Worm (Caenorhabditis elegans): ENCODE measurements around the gene Y49E10.25.

Y49E10.25 gene

ce11 chrIII:12491984-12492383 is at the start of gene Y49E10.25:
Y49E10.25 (minus strand) TSS chrIII:12492084.
- TF ChIP-seq egl-27 (tag; optimal IDR thresholded peaks at IDR 0.05) (no peak), dmd-4 (tag; optimal IDR thresholded peaks at IDR 0.05) (no peak), aly-2 (tag; optimal IDR thresholded peaks at IDR 0.05) (no peak), crh-2 (tag; optimal IDR thresholded peaks at IDR 0.05) (no peak), ceh-82 (tag; optimal IDR thresholded peaks at IDR 0.05) (no peak), ama-1 (optimal IDR thresholded peaks at IDR 0.05) (no peak), C34F6.9 (tag; optimal IDR thresholded peaks at IDR 0.05) (no peak), sma-9 (GFP tag; optimal IDR thresholded peaks at IDR 0.05) (no peak), sma-9 (tag; optimal IDR thresholded peaks at IDR 0.05) (no peak), ZK546.5 (tag; optimal IDR thresholded peaks at IDR 0.05) (no peak), fos-1 (tag; optimal IDR thresholded peaks at IDR 0.05) (no peak), unc-55 (GFP tag; optimal IDR thresholded peaks at IDR 0.05) (no peak), elt-3 (tag; optimal IDR thresholded peaks at IDR 0.05) (no peak)

ce11 chrIII:12540411-12540810 is 48.5 kb upstream of the Y49E10.25 start:
- TF ChIP-seq nhr-10 (tag; optimal IDR thresholded peaks at IDR 0.05), result no peak
- TF ChIP-seq lsy-2 (tag; optimal IDR thresholded peaks at IDR 0.05), result no peak
- TF ChIP-seq peb-1 (tag; optimal IDR thresholded peaks at IDR 0.05), result no peak
- no peak for TF ChIP-seq nhr-23 (tag; optimal IDR thresholded peaks at IDR 0.05)
- TF ChIP-seq skn-1 (tag; optimal IDR thresholded peaks at IDR 0.05), result no peak
- no peak for TF ChIP-seq mdl-1 (tag; optimal IDR thresholded peaks at IDR 0.05)
- TF ChIP-seq nhr-12 (tag; optimal IDR thresholded peaks at IDR 0.05), result no peak
- no peak for TF ChIP-seq nhr-11 (tag; optimal IDR thresholded peaks at IDR 0.05)
- TF ChIP-seq nhr-77 (tag; optimal IDR thresholded peaks at IDR 0.05), result no peak
- TF ChIP-seq nhr-21 (tag; optimal IDR thresholded peaks at IDR 0.05), result no peak
- no peak for TF ChIP-seq lin-13 (GFP tag; optimal IDR thresholded peaks at IDR 0.05)
- no peak for TF ChIP-seq gmeb-1 (tag; optimal IDR thresholded peaks at IDR 0.05)
- no peak for TF ChIP-seq Y55F3AM.14 (GFP tag; optimal IDR thresholded peaks at IDR 0.05)
- TF ChIP-seq ztf-4 (tag; optimal IDR thresholded peaks at IDR 0.05), result no peak
- no peak for TF ChIP-seq egl-27 (tag; optimal IDR thresholded peaks at IDR 0.05)

- TF ChIP-seq nhr-6 (tag; optimal IDR thresholded peaks at IDR 0.05) (no peak), sem-4 (tag; optimal IDR thresholded peaks at IDR 0.05) (no peak), nhr-77 (tag; optimal IDR thresholded peaks at IDR 0.05) (no peak), elt-3 (tag; optimal IDR thresholded peaks at IDR 0.05) (no peak), mab-5 (tag; optimal IDR thresholded peaks at IDR 0.05) (no peak), skn-1 (tag; optimal IDR thresholded peaks at IDR 0.05) (no peak), lin-11 (tag; optimal IDR thresholded peaks at IDR 0.05) (no peak), alr-1 (tag; optimal IDR thresholded peaks at IDR 0.05) (no peak), snpc-4 (tag; optimal IDR thresholded peaks at IDR 0.05) (no peak), unc-62 (GFP tag; optimal IDR thresholded peaks at IDR 0.05) (no peak), gmeb-1 (tag; optimal IDR thresholded peaks at IDR 0.05) (no peak), nhr-21 (tag; optimal IDR thresholded peaks at IDR 0.05) (no peak), ztf-11 (tag; optimal IDR thresholded peaks at IDR 0.05) (no peak)
These were observed 45.5 kb upstream of the Y49E10.25 start for ce11 chrIII:12537239-12537845.

- TF ChIP-seq gmeb-1 (tag; optimal IDR thresholded peaks at IDR 0.05), result peak; percentile 44
- TF ChIP-seq lin-11 (tag; optimal IDR thresholded peaks at IDR 0.05), result no peak
- peak; percentile 15 for TF ChIP-seq unc-55 (GFP tag; optimal IDR thresholded peaks at IDR 0.05)
These were observed 42.0 kb upstream of the Y49E10.25 start for ce11 chrIII:12533900-12534299.

ce11 chrIII:12528029-12528428 is 36.1 kb upstream of the Y49E10.25 start:
- TF ChIP-seq F13H6.1 (tag; optimal IDR thresholded peaks at IDR 0.05), result peak; percentile 48
- TF ChIP-seq alr-1 (tag; optimal IDR thresholded peaks at IDR 0.05), result no peak
- TF ChIP-seq Y55F3AM.14 (GFP tag; optimal IDR thresholded peaks at IDR 0.05), result no peak
- TF ChIP-seq nhr-21 (tag; optimal IDR thresholded peaks at IDR 0.05), result no peak
- TF ChIP-seq mbf-1 (tag; optimal IDR thresholded peaks at IDR 0.05), result no peak
- no peak for TF ChIP-seq nhr-12 (tag; optimal IDR thresholded peaks at IDR 0.05)
- no peak for TF ChIP-seq ztf-1 (GFP tag; conservative IDR thresholded peaks at IDR 0.05)
- no peak for TF ChIP-seq unc-62 (GFP tag; optimal IDR thresholded peaks at IDR 0.05)
- TF ChIP-seq crh-2 (tag; optimal IDR thresholded peaks at IDR 0.05), result peak; percentile 31
- no peak for TF ChIP-seq aly-2 (tag; optimal IDR thresholded peaks at IDR 0.05)
- TF ChIP-seq skn-1 (tag; optimal IDR thresholded peaks at IDR 0.05), result no peak
- TF ChIP-seq nhr-77 (tag; optimal IDR thresholded peaks at IDR 0.05), result no peak
- TF ChIP-seq ama-1 (optimal IDR thresholded peaks at IDR 0.05), result no peak
- TF ChIP-seq unc-55 (GFP tag; optimal IDR thresholded peaks at IDR 0.05), result peak; percentile 56
- no peak for TF ChIP-seq mdl-1 (tag; optimal IDR thresholded peaks at IDR 0.05)
- no peak for TF ChIP-seq nhr-10 (tag; optimal IDR thresholded peaks at IDR 0.05)
- TF ChIP-seq peb-1 (tag; optimal IDR thresholded peaks at IDR 0.05), result no peak
- TF ChIP-seq unc-39 (tag; optimal IDR thresholded peaks at IDR 0.05), result no peak
- TF ChIP-seq sma-9 (GFP tag; optimal IDR thresholded peaks at IDR 0.05), result no peak
- no peak for TF ChIP-seq sma-9 (tag; optimal IDR thresholded peaks at IDR 0.05)
- no peak for TF ChIP-seq ztf-4 (tag; optimal IDR thresholded peaks at IDR 0.05)
- TF ChIP-seq lin-13 (GFP tag; optimal IDR thresholded peaks at IDR 0.05), result peak; percentile 46
- TF ChIP-seq lin-39 (tag; optimal IDR thresholded peaks at IDR 0.05), result no peak
- peak; percentile 43 for TF ChIP-seq C34F6.9 (tag; optimal IDR thresholded peaks at IDR 0.05)
- TF ChIP-seq nhr-237 (tag; optimal IDR thresholded peaks at IDR 0.05), result no peak
- no peak for TF ChIP-seq ztf-11 (tag; optimal IDR thresholded peaks at IDR 0.05)
- TF ChIP-seq nhr-6 (tag; optimal IDR thresholded peaks at IDR 0.05), result no peak
- no peak for TF ChIP-seq dmd-4 (tag; optimal IDR thresholded peaks at IDR 0.05)
- TF ChIP-seq mab-5 (tag; optimal IDR thresholded peaks at IDR 0.05), result no peak
- TF ChIP-seq lsy-2 (tag; optimal IDR thresholded peaks at IDR 0.05), result peak in 1 of 2 experiments; percentile 67
- no peak for TF ChIP-seq blmp-1 (tag; optimal IDR thresholded peaks at IDR 0.05; ENCODE audit: insufficient read depth)

Data from whole organism, L2 larva.